Fruit fly (Drosophila melanogaster): ENCODE results near the gene CG5114.

dm6 chr3L:14988231-14988630 is 5.6 kb downstream of the CG5114 start:
- TF ChIP-seq Sin3A (optimal IDR thresholded peaks at IDR 0.05) (no peak), Myc (optimal IDR thresholded peaks at IDR 0.05) (no peak), h (optimal IDR thresholded peaks at IDR 0.05) (no peak), psq (optimal IDR thresholded peaks at IDR 0.05) (no peak), insv (optimal IDR thresholded peaks at IDR 0.05) (no peak), ttk (optimal IDR thresholded peaks at IDR 0.05) (no peak)
